Worm (Caenorhabditis elegans) whole organism, L4 larva: ENCODE measurements around the gene fbxa-48.

Experiments used
- php-3 ChIP-seq: fragments of 200-800 bp; sonication (Bioruptor generic); IDR thresholded peaks from 2 replicates; pipeline ENCODE4 v1.3.6; 2022; ENCODE audit warnings: missing genetic modification reagents, missing genetic modification characterization, missing compliant biosample characterization
- snpc-4 ChIP-seq: fragments of 150-350 bp; optimal IDR thresholded peaks from 2 replicates; lab custom pipeline; 2014; ENCODE audit warnings: missing biosample characterization, missing genetic modification characterization
- ztf-11 ChIP-seq: fragments of 150-350 bp; optimal IDR thresholded peaks from 2 replicates; lab custom pipeline; 2014; ENCODE audit warnings: missing biosample characterization, missing genetic modification characterization

DNA sequence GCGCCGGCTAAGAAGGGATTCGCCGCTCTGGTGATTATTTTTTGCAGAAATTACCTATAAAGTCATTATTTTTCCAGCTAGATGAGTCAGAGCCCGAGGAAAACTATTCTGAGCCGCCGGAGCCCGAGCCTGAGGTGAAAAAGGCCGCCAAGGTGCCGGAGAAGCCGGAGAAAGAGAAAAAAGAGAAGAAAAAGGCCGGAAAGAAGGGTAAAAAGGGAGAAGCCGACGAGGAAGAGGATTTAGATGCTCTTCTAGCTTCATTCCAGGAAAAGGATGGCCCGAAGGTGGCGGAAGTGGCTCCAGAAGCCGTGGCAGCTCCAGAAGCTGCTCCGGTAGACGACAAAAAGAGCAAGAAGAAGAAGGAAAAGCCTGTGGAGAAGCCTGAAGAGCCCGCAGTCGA is 42.7 kb upstream of the fbxa-48 start:
- TF ChIP-seq php-3 (GFP tag; lab: Robert Waterston, UW) (no peak), ztf-11 (tag; lab: Kevin White, UChicago) (no peak), snpc-4 (tag; lab: Kevin White, UChicago) (no peak)
